Worm (Caenorhabditis elegans) whole organism, L1 larva: ENCODE results near the gene F35C11.7.
A peak's percentile ranks its signal among the peaks of the same experiment; 100 is the strongest.

ENCODE experiments used
- C04F5.9 ChIP-seq: sonication (generic microtip); optimal IDR thresholded peaks from 2 replicates; lab custom pipeline; 2016; ENCODE audit warnings: missing genetic modification characterization, missing compliant biosample characterization
- C16A3.4 ChIP-seq: fragments of 150-350 bp; optimal IDR thresholded peaks from 2 replicates; lab custom pipeline; 2014; ENCODE audit warnings: missing biosample characterization, missing genetic modification characterization
- F16B12.6 ChIP-seq: fragments of 150-350 bp; optimal IDR thresholded peaks from 2 replicates; lab custom pipeline; 2014; ENCODE audit warnings: missing biosample characterization, missing genetic modification characterization
- blmp-1 ChIP-seq: fragments of 150-350 bp; optimal IDR thresholded peaks from 2 replicates; lab custom pipeline; 2014; ENCODE audit warnings: missing biosample characterization, missing genetic modification characterization
- ceh-63 ChIP-seq: fragments of 200-800 bp; sonication (Bioruptor generic); optimal IDR thresholded peaks from 2 replicates; lab custom pipeline; 2018; ENCODE audit warnings: mild to moderate bottlenecking, missing genetic modification characterization, missing compliant biosample characterization
- ceh-82 ChIP-seq, 3 experiments: fragments of 150-350 bp in 1 of 3; sonication (generic microtip) in 2 of 3; optimal IDR thresholded peaks; 2 replicates each; lab custom pipeline; 2014 to 2017; ENCODE audit warnings: missing biosample characterization in 3 of 3, missing genetic modification characterization in 3 of 3
- ceh-90 ChIP-seq: sonication (generic microtip); optimal IDR thresholded peaks from 2 replicates; lab custom pipeline; 2016; ENCODE audit warnings: missing genetic modification characterization, missing compliant biosample characterization
- efl-1 ChIP-seq, 4 experiments: fragments of 150-350 bp; optimal IDR thresholded peaks in 3 of 4; peaks in 1 of 4; 1 replicate in 1 of 4; 2 replicates in 3 of 4; lab custom pipeline; 2014; ENCODE audit warnings: missing biosample characterization in 2 of 4, missing genetic modification characterization in 2 of 4, missing genetic modification reagents in 2 of 4
- elt-2 ChIP-seq: sonication (generic microtip); optimal IDR thresholded peaks from 2 replicates; lab custom pipeline; 2016; ENCODE audit warnings: missing genetic modification characterization, mild to moderate bottlenecking, inconsistent platforms, missing compliant biosample characterization, missing genetic modification reagents
- elt-3 ChIP-seq, 6 experiments: fragments of 150-350 bp in 1 of 6; sonication (generic microtip); optimal IDR thresholded peaks; 2 replicates each; lab custom pipeline; 2017 to 2018; ENCODE audit warnings: missing biosample characterization in 6 of 6, missing genetic modification characterization in 6 of 6, inconsistent platforms in 1 of 6
- ets-5 ChIP-seq: fragments of 200-800 bp; sonication (Bioruptor generic); IDR thresholded peaks from 2 replicates; pipeline ENCODE4 v1.3.6; 2022; ENCODE audit warnings: missing genetic modification characterization, missing compliant biosample characterization
- fkh-8 ChIP-seq: sonication (generic microtip); optimal IDR thresholded peaks from 2 replicates; lab custom pipeline; 2016; ENCODE audit warnings: mild to moderate bottlenecking, missing genetic modification characterization, missing compliant biosample characterization
- grh-1 ChIP-seq: fragments of 200-800 bp; sonication (Bioruptor generic); IDR thresholded peaks from 2 replicates; pipeline ENCODE4 v1.3.6; 2022; ENCODE audit warnings: missing genetic modification reagents, missing genetic modification characterization, missing compliant biosample characterization
- hlh-17 ChIP-seq: fragments of 200-800 bp; sonication (Bioruptor generic); optimal IDR thresholded peaks from 2 replicates; lab custom pipeline; 2018; ENCODE audit warnings: missing genetic modification characterization, mild to moderate bottlenecking, missing compliant biosample characterization, moderate library complexity, borderline replicate concordance
- hlh-4 ChIP-seq: sonication (generic microtip); optimal IDR thresholded peaks from 2 replicates; lab custom pipeline; 2016; ENCODE audit warnings: mild to moderate bottlenecking, missing genetic modification characterization, missing compliant biosample characterization
- jun-1 ChIP-seq: fragments of 150-350 bp; optimal IDR thresholded peaks from 2 replicates; lab custom pipeline; 2014; ENCODE audit warnings: missing biosample characterization, missing genetic modification reagents, missing genetic modification characterization
- lin-13 ChIP-seq: fragments of 150-350 bp; optimal IDR thresholded peaks from 2 replicates; lab custom pipeline; 2014; ENCODE audit warnings: missing biosample characterization, missing genetic modification reagents, missing genetic modification characterization
- lin-14 ChIP-seq: fragments of 200-800 bp; sonication (Bioruptor generic); optimal IDR thresholded peaks from 2 replicates; lab custom pipeline; 2018; ENCODE audit warnings: mild to moderate bottlenecking, missing genetic modification characterization, moderate library complexity, missing compliant biosample characterization
- lin-35 ChIP-seq, 2 experiments: fragments of 150-350 bp; optimal IDR thresholded peaks; 2 replicates each; lab custom pipeline; 2014; ENCODE audit warnings: missing biosample characterization in 2 of 2, missing genetic modification characterization in 2 of 2, missing genetic modification reagents in 2 of 2
- mab-9 ChIP-seq: fragments of 200-800 bp; sonication (Bioruptor generic); IDR thresholded peaks from 2 replicates; pipeline ENCODE4 v1.3.6; 2022; ENCODE audit warnings: missing genetic modification reagents, missing genetic modification characterization, missing compliant biosample characterization
- mdl-1 ChIP-seq, 2 experiments: fragments of 150-350 bp; optimal IDR thresholded peaks; 2 replicates each; lab custom pipeline; 2014 to 2017; ENCODE audit warnings: missing biosample characterization in 2 of 2, missing genetic modification characterization in 2 of 2, inconsistent platforms in 1 of 2
- mep-1 ChIP-seq: fragments of 150-350 bp; optimal IDR thresholded peaks from 2 replicates; lab custom pipeline; 2014; ENCODE audit warnings: missing biosample characterization, missing genetic modification characterization
- nhr-12 ChIP-seq: sonication (generic microtip); optimal IDR thresholded peaks from 2 replicates; lab custom pipeline; 2017; ENCODE audit warnings: missing biosample characterization, missing genetic modification characterization
- nhr-20 ChIP-seq: sonication (generic microtip); optimal IDR thresholded peaks from 2 replicates; lab custom pipeline; 2016; ENCODE audit warnings: mild to moderate bottlenecking, missing genetic modification characterization, missing compliant biosample characterization
- nhr-47 ChIP-seq: sonication (generic microtip); optimal IDR thresholded peaks from 2 replicates; lab custom pipeline; 2016; ENCODE audit warnings: mild to moderate bottlenecking, missing genetic modification characterization, moderate library complexity, missing compliant biosample characterization
- nhr-71 ChIP-seq: sonication (generic microtip); optimal IDR thresholded peaks from 2 replicates; lab custom pipeline; 2016; ENCODE audit warnings: mild to moderate bottlenecking, missing genetic modification characterization, moderate library complexity, missing compliant biosample characterization
- nhr-76 ChIP-seq: sonication (generic microtip); optimal IDR thresholded peaks from 2 replicates; lab custom pipeline; 2017; ENCODE audit warnings: missing biosample characterization, missing genetic modification characterization
- nhr-77 ChIP-seq: fragments of 150-350 bp; optimal IDR thresholded peaks from 2 replicates; lab custom pipeline; 2014; ENCODE audit warnings: missing biosample characterization, missing genetic modification characterization
- nhr-85 ChIP-seq: sonication (generic microtip); peaks from one replicate; lab custom pipeline; 2016; ENCODE audit warnings: missing genetic modification characterization, inconsistent platforms, missing compliant biosample characterization
- pqm-1 ChIP-seq: sonication (generic microtip); optimal IDR thresholded peaks from 3 replicates; lab custom pipeline; 2017; ENCODE audit warnings: missing biosample characterization, missing genetic modification characterization
- rnt-1 ChIP-seq: sonication (generic microtip); optimal IDR thresholded peaks from 2 replicates; lab custom pipeline; 2016; ENCODE audit warnings: mild to moderate bottlenecking, missing genetic modification characterization, moderate library complexity, missing compliant biosample characterization
- snu-23 ChIP-seq: sonication (generic microtip); optimal IDR thresholded peaks from 2 replicates; lab custom pipeline; 2016; ENCODE audit warnings: missing genetic modification characterization, missing compliant biosample characterization
- sox-4 ChIP-seq: sonication (generic microtip); optimal IDR thresholded peaks from 2 replicates; lab custom pipeline; 2016; ENCODE audit warnings: missing genetic modification characterization, missing compliant biosample characterization
- tbx-2 ChIP-seq: sonication (generic microtip); optimal IDR thresholded peaks from 2 replicates; lab custom pipeline; 2016; ENCODE audit warnings: missing genetic modification characterization, missing compliant biosample characterization
- unc-30 ChIP-seq: sonication (generic microtip); optimal IDR thresholded peaks from 2 replicates; lab custom pipeline; 2017; ENCODE audit warnings: missing biosample characterization, missing genetic modification characterization
- unc-62 ChIP-seq: fragments of 150-350 bp; optimal IDR thresholded peaks from 2 replicates; lab custom pipeline; 2014; ENCODE audit warnings: missing biosample characterization, missing genetic modification reagents, missing genetic modification characterization
- unc-98 ChIP-seq: fragments of 200-800 bp; sonication (Bioruptor generic); IDR thresholded peaks from 2 replicates; pipeline ENCODE4 v1.3.6; 2022; ENCODE audit warnings: missing genetic modification characterization, missing compliant biosample characterization
- vab-15 ChIP-seq: sonication (generic microtip); optimal IDR thresholded peaks from 2 replicates; lab custom pipeline; 2017; ENCODE audit warnings: missing genotype, mild to moderate bottlenecking, missing genetic modification characterization, missing compliant biosample characterization

F35C11.7 gene

DNA sequence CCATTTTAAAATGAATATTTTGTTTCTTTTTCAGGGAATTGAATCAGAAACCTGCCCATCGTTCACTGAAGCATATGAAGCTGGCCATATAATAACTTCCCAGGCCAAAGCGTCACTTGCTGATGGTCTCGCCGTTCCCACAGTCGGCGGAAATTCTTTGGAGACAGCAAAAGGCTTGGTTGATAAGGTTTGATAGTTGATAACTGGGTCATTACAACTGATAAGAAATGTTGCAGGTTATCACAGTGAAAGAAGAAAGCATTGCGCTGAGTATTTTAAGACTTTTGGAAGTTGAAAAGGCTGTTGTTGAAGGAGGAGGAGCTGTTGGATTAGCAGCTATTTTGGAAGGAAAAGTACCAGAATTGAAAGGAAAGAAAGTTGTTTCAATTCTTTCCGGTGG, 10.4 kb downstream of the F35C11.7 start:
- TF ChIP-seq C04F5.9 (tag; lab: Kevin White, UChicago) (no peak), nhr-12 (tag; lab: Kevin White, UChicago) (no peak), F16B12.6 (no peak), elt-3 (tag; optimal IDR thresholded peaks at IDR 0.05; lab: Kevin White, UChicago) (peak in 1 of 6 experiments; percentile 17), pqm-1 (tag; lab: Kevin White, UChicago) (peak; percentile 8), vab-15 (tag; lab: Kevin White, UChicago) (no peak), elt-2 (tag; lab: Kevin White, UChicago) (peak; percentile 73), blmp-1 (tag; lab: Kevin White, UChicago) (peak; percentile 33), lin-14 (GFP tag; lab: Kevin White, UChicago) (peak; percentile 16), efl-1 (optimal IDR thresholded peaks at IDR 0.05; lab: Kevin White, UChicago) (no peak), efl-1 (GFP tag; optimal IDR thresholded peaks at IDR 0.05 in 1 of 2; lab: Kevin White, UChicago) (peak in 1 of 2 experiments; percentile 45)

- TF ChIP-seq unc-98 (GFP tag; lab: Robert Waterston, UW), result no peak
- TF ChIP-seq lin-35 (GFP tag; optimal IDR thresholded peaks at IDR 0.05; lab: Kevin White, UChicago), result peak in 1 of 2 experiments; percentile 1
- no peak for TF ChIP-seq nhr-77 (tag; lab: Kevin White, UChicago)
- no peak for TF ChIP-seq elt-2 (tag; lab: Kevin White, UChicago)
- TF ChIP-seq nhr-76 (tag; lab: Kevin White, UChicago), result no peak
- peak; percentile 13 for TF ChIP-seq nhr-85
- TF ChIP-seq blmp-1 (tag; lab: Kevin White, UChicago), result peak; percentile 37
- TF ChIP-seq grh-1, result peak; percentile 37; the same call in 1 of the 2 replicates
Measured at ce11 chrII:8267679-8268078, 11.6 kb downstream of the F35C11.7 start.

DNA sequence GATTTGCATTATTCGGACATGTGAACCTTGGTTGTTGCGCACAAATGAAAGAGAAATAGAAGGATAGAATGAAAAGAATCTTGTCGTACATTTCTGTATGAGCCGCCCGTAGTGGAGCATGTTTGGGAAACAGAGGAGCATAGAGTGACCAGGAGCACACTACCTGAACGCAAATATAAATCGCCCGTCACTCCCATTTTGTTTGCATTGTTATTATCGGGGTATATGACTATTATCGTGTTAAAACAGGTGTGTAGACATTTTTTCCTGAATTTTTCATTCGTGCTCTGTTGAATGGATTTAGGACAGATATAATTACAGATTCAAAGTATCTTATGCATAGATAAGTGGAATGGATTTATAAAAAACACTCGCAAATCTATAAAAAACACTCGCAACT, 13.2 kb downstream of the F35C11.7 start, which contains the start of gene K01C8.2:
Gene K01C8.2, minus strand, starts transcription at position 101 of the 400 bp plus-strand sequence.
- no peak for TF ChIP-seq unc-30 (tag; lab: Kevin White, UChicago)
- no peak for TF ChIP-seq C16A3.4 (tag; lab: Kevin White, UChicago)
- no peak for TF ChIP-seq ets-5
- no peak for TF ChIP-seq ceh-82 (tag; optimal IDR thresholded peaks at IDR 0.05; lab: Kevin White, UChicago)
- no peak for TF ChIP-seq hlh-17
- TF ChIP-seq rnt-1 (tag; lab: Kevin White, UChicago), result no peak
- TF ChIP-seq unc-62 (GFP tag; lab: Kevin White, UChicago), result no peak
- TF ChIP-seq nhr-71 (tag; lab: Kevin White, UChicago), result no peak
- TF ChIP-seq nhr-20 (tag; lab: Kevin White, UChicago), result no peak
- no peak for TF ChIP-seq lin-13 (GFP tag; lab: Kevin White, UChicago)
- no peak for TF ChIP-seq nhr-76 (tag; lab: Kevin White, UChicago)
- TF ChIP-seq hlh-4 (tag; lab: Kevin White, UChicago), result no peak

ce11 chrII:8269855-8270647, 13.9 kb downstream of the F35C11.7 start, which contains the start of gene tdc-1:
Gene tdc-1, plus strand, starts transcription at chrII:8270597.
- TF ChIP-seq elt-2 (tag; lab: Kevin White, UChicago) (peak; percentile 20), efl-1 (optimal IDR thresholded peaks at IDR 0.05; lab: Kevin White, UChicago) (no peak), efl-1 (GFP tag; optimal IDR thresholded peaks at IDR 0.05 in 1 of 2; lab: Kevin White, UChicago) (peak in 1 of 2 experiments; percentile 66), unc-98 (GFP tag; lab: Robert Waterston, UW) (no peak)

DNA sequence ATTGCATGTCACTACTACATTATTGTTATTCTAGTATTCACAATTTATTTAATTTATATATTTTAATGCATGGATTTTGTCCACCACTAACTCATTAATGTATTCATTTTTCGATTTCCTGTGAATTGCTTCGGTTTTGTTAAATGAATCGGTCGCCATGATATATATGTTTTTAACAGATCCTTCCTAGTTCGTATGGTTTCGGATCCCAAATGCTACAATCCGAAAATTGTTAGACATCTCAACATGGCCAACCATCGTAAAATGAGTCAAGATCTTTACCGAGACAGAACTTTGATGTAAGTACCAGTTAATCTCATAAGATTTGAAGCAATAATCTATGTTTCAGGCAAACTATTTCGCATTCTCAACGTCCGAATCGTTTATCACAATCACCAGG, 16.9 kb downstream of the F35C11.7 start:
- TF ChIP-seq lin-13 (GFP tag; lab: Kevin White, UChicago), result no peak
- TF ChIP-seq jun-1 (tag; lab: Kevin White, UChicago), result no peak
- no peak for TF ChIP-seq nhr-12 (tag; lab: Kevin White, UChicago)
- TF ChIP-seq ceh-90 (tag; lab: Kevin White, UChicago), result no peak
- no peak for TF ChIP-seq snu-23 (GFP tag; lab: Kevin White, UChicago)
- no peak for TF ChIP-seq elt-3 (tag; optimal IDR thresholded peaks at IDR 0.05; lab: Kevin White, UChicago)
- no peak for TF ChIP-seq mdl-1 (tag; optimal IDR thresholded peaks at IDR 0.05; lab: Kevin White, UChicago)
- no peak for TF ChIP-seq nhr-47
- TF ChIP-seq lin-35 (GFP tag; optimal IDR thresholded peaks at IDR 0.05; lab: Kevin White, UChicago), result no peak
- no peak for TF ChIP-seq nhr-76 (tag; lab: Kevin White, UChicago)
- TF ChIP-seq sox-4, result no peak
- TF ChIP-seq fkh-8, result no peak
- no peak for TF ChIP-seq nhr-85
- TF ChIP-seq nhr-20 (tag; lab: Kevin White, UChicago), result no peak
- no peak for TF ChIP-seq mep-1 (tag; lab: Kevin White, UChicago)
- TF ChIP-seq rnt-1 (tag; lab: Kevin White, UChicago), result no peak
- TF ChIP-seq mab-9 (GFP tag; lab: Robert Waterston, UW), result no peak
- TF ChIP-seq hlh-17, result no peak
- no peak for TF ChIP-seq ceh-63 (GFP tag; lab: Kevin White, UChicago)
- TF ChIP-seq tbx-2 (tag; lab: Kevin White, UChicago), result no peak
- TF ChIP-seq, all 84 proteins: peak for 0
